Worm (Caenorhabditis elegans): Measurements from ENCODE around the gene daf-19.

Gene daf-19

ce11 chrII:10199906-10200305, 30.8 kb upstream of the daf-19 start, which contains the start of gene R05H5.4:
Gene R05H5.4 (minus strand): TSS chrII:10200006.
- TF ChIP-seq efl-3 (GFP tag; optimal IDR thresholded peaks at IDR 0.05) (no peak), xbp-1 (tag; optimal IDR thresholded peaks at IDR 0.05) (no peak), fkh-8 (tag; optimal IDR thresholded peaks at IDR 0.05) (no peak), nhr-77 (tag; optimal IDR thresholded peaks at IDR 0.05) (no peak), efl-1 (optimal IDR thresholded peaks at IDR 0.05) (no peak), efl-1 (GFP tag; optimal IDR thresholded peaks at IDR 0.05 in 1 of 2) (no peak), unc-30 (tag; optimal IDR thresholded peaks at IDR 0.05) (no peak), nhr-19 (GFP tag; conservative IDR thresholded peaks at IDR 0.05) (no peak), fkh-4 (tag; optimal IDR thresholded peaks at IDR 0.05; ENCODE audit: borderline replicate concordance) (no peak), aly-2 (tag; optimal IDR thresholded peaks at IDR 0.05) (no peak), elt-3 (tag; optimal IDR thresholded peaks at IDR 0.05) (no peak), Y116A8C.19 (tag; optimal IDR thresholded peaks at IDR 0.05; ENCODE audit: borderline replicate concordance) (no peak), irx-1 (tag; optimal IDR thresholded peaks at IDR 0.05) (no peak), unc-86 (tag; optimal IDR thresholded peaks at IDR 0.05) (no peak), unc-98 (GFP tag; IDR thresholded peaks at IDR 0.05) (no peak), snu-23 (GFP tag; optimal IDR thresholded peaks at IDR 0.05) (no peak)

ce11 chrII:10198486-10198885, 29.3 kb upstream of the daf-19 start:
- no peak for TF ChIP-seq elt-3 (tag; optimal IDR thresholded peaks at IDR 0.05)
- no peak for TF ChIP-seq ceh-90 (tag; optimal IDR thresholded peaks at IDR 0.05)
- no peak for TF ChIP-seq tbx-2 (tag; optimal IDR thresholded peaks at IDR 0.05)
- no peak for TF ChIP-seq pax-3 (tag; optimal IDR thresholded peaks at IDR 0.05)

ce11 chrII:10197091-10197675, 28.0 kb upstream of the daf-19 start, which contains the start of gene R05H5.3:
Gene R05H5.3 (plus strand): TSS chrII:10197625.
- TF ChIP-seq snu-23 (GFP tag; optimal IDR thresholded peaks at IDR 0.05) (no peak), nhr-90 (tag; optimal IDR thresholded peaks at IDR 0.05; ENCODE audit: poor library complexity) (no peak), mab-9 (GFP tag; IDR thresholded peaks at IDR 0.05) (no peak), mdl-1 (tag; optimal IDR thresholded peaks at IDR 0.05) (no peak), pag-3 (tag; optimal IDR thresholded peaks at IDR 0.05; ENCODE audit: borderline replicate concordance, insufficient read depth) (no peak), lin-15B (tag; optimal IDR thresholded peaks at IDR 0.05) (peak; percentile 75), unc-130 (tag; optimal IDR thresholded peaks at IDR 0.05) (no peak), ceh-63 (GFP tag; optimal IDR thresholded peaks at IDR 0.05) (no peak), hlh-4 (tag; optimal IDR thresholded peaks at IDR 0.05) (no peak), aly-2 (tag; optimal IDR thresholded peaks at IDR 0.05) (no peak), tbx-2 (tag; optimal IDR thresholded peaks at IDR 0.05) (peak; percentile 26), snpc-4 (tag; optimal IDR thresholded peaks at IDR 0.05) (no peak), unc-62 (GFP tag; optimal IDR thresholded peaks at IDR 0.05) (no peak), ets-5 (GFP tag; IDR thresholded peaks at IDR 0.05) (no peak), lir-3 (tag; optimal IDR thresholded peaks at IDR 0.05; ENCODE audit: poor library complexity) (peak; percentile 37), nhr-47 (tag; optimal IDR thresholded peaks at IDR 0.05) (no peak), elt-3 (tag; optimal IDR thresholded peaks at IDR 0.05) (peak in 1 of 6 experiments; percentile 43), efl-3 (GFP tag; optimal IDR thresholded peaks at IDR 0.05) (no peak), C04F5.9 (tag; optimal IDR thresholded peaks at IDR 0.05) (no peak), C16A3.4 (tag; optimal IDR thresholded peaks at IDR 0.05) (peak; percentile 67), ces-1 (GFP tag; optimal IDR thresholded peaks at IDR 0.05) (peak; percentile 32), fkh-8 (tag; optimal IDR thresholded peaks at IDR 0.05) (no peak), tlp-1 (tag; optimal IDR thresholded peaks at IDR 0.05) (no peak), nhr-76 (tag; optimal IDR thresholded peaks at IDR 0.05) (no peak), nhr-11 (tag; optimal IDR thresholded peaks at IDR 0.05) (no peak), dsc-1 (tag; optimal IDR thresholded peaks at IDR 0.05) (no peak), lin-14 (GFP tag; optimal IDR thresholded peaks at IDR 0.05) (peak; percentile 68), mep-1 (tag; optimal IDR thresholded peaks at IDR 0.05) (no peak), nhr-77 (tag; optimal IDR thresholded peaks at IDR 0.05) (peak; percentile 46), elt-2 (tag; optimal IDR thresholded peaks at IDR 0.05) (no peak), irx-1 (tag; optimal IDR thresholded peaks at IDR 0.05) (no peak), vab-15 (tag; optimal IDR thresholded peaks at IDR 0.05) (no peak), fos-1 (tag; optimal IDR thresholded peaks at IDR 0.05) (no peak), lsy-2 (tag; optimal IDR thresholded peaks at IDR 0.05) (peak; percentile 44 to 86), sptf-1 (tag; optimal IDR thresholded peaks at IDR 0.05) (no peak), hpl-2 (GFP tag; optimal IDR thresholded peaks at IDR 0.05) (no peak), pax-3 (tag; optimal IDR thresholded peaks at IDR 0.05) (no peak), skn-1 (tag; optimal IDR thresholded peaks at IDR 0.05) (peak; percentile 67), unc-98 (GFP tag; IDR thresholded peaks at IDR 0.05) (no peak)

Data from whole organism, L1 larva.